Worm (Caenorhabditis elegans) whole organism, late embryonic: Measurements from ENCODE around the gene unc-64.

Source experiments
- F13H6.1 ChIP-seq: sonication (generic microtip); optimal IDR thresholded peaks from 2 replicates; lab custom pipeline; 2016; ENCODE audit warnings: missing genetic modification characterization, missing compliant biosample characterization
- ama-1 ChIP-seq: fragments of 150-350 bp; optimal IDR thresholded peaks from 2 replicates; lab custom pipeline; 2014
- dmd-4 ChIP-seq: sonication (generic microtip); optimal IDR thresholded peaks from 2 replicates; lab custom pipeline; 2016; ENCODE audit warnings: borderline replicate concordance, missing genetic modification characterization, missing compliant biosample characterization
- fax-1 ChIP-seq: sonication (generic microtip); optimal IDR thresholded peaks from 2 replicates; lab custom pipeline; 2016; ENCODE audit warnings: missing genotype, missing genetic modification characterization, missing compliant biosample characterization
- hlh-13 ChIP-seq: fragments of 200-800 bp; sonication (Bioruptor generic); optimal IDR thresholded peaks from 2 replicates; lab custom pipeline; 2018; ENCODE audit warnings: mild to moderate bottlenecking, missing genetic modification characterization, missing compliant biosample characterization
- hlh-30 ChIP-seq: sonication (generic microtip); optimal IDR thresholded peaks from 2 replicates; lab custom pipeline; 2017; ENCODE audit warnings: antibody characterized with exemption, missing genetic modification characterization, missing compliant biosample characterization; ENCODE audit not compliant: insufficient read depth
- pat-9 ChIP-seq: fragments of 200-800 bp; sonication (Bioruptor generic); optimal IDR thresholded peaks from 2 replicates; lab custom pipeline; 2018; ENCODE audit warnings: mild to moderate bottlenecking, missing genetic modification characterization, moderate library complexity, missing compliant biosample characterization
- syd-9 ChIP-seq: sonication (generic microtip); optimal IDR thresholded peaks from 2 replicates; lab custom pipeline; 2016; ENCODE audit warnings: mild to moderate bottlenecking, missing genetic modification characterization, moderate library complexity, missing compliant biosample characterization

DNA sequence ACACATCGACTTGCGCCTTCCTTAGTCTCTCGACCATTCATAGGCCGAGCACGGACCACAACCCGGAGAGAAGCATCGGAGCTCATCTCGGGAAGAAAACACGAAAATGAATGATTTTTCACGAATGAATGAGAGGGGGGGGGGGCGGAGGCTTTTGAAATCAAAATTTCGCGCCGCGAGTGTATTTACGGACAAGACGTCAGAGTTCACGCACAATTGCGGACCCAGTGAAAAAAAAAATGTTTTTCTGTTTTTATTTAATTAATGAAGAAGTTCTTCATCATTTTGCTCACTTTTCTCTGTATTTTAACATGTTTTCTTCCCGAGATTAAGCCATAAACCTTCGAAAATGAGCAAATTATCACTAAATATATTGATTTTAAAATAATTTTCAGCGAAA is 30.0 kb downstream of the unc-64 start, which contains the start of the genes klp-19 and slc-36.1:
- TF ChIP-seq fax-1 (tag; lab: Kevin White, UChicago), result no peak
- TF ChIP-seq syd-9 (tag; lab: Kevin White, UChicago), result no peak
- TF ChIP-seq hlh-13 (GFP tag; lab: Kevin White, UChicago), result no peak
- no peak for TF ChIP-seq hlh-30 (tag; lab: Kevin White, UChicago)
- TF ChIP-seq pat-9 (tag; lab: Kevin White, UChicago), result no peak
- TF ChIP-seq F13H6.1 (tag; lab: Kevin White, UChicago), result no peak
- no peak for TF ChIP-seq dmd-4 (tag; lab: Kevin White, UChicago)
- no peak for TF ChIP-seq ama-1 (lab: Kevin White, UChicago)
